Worm (Caenorhabditis elegans) whole organism, mixed stage, embryonic: ENCODE measurements around the gene srsx-8.

ENCODE experiments used
- elt-1 ChIP-seq: sonication (generic microtip); optimal IDR thresholded peaks from 2 replicates; lab custom pipeline; 2017; ENCODE audit warnings: missing genetic modification characterization, mild to moderate bottlenecking, missing compliant biosample characterization, antibody characterized with exemption, moderate library complexity, borderline replicate concordance; ENCODE audit not compliant: insufficient read depth
- lin-13 ChIP-seq: fragments of 150-350 bp; optimal IDR thresholded peaks from 2 replicates; lab custom pipeline; 2014; ENCODE audit warnings: missing biosample characterization, missing genetic modification characterization
- mep-1 ChIP-seq: fragments of 150-350 bp; optimal IDR thresholded peaks from 2 replicates; lab custom pipeline; 2017; ENCODE audit warnings: missing biosample characterization, missing genetic modification reagents, missing genetic modification characterization, inconsistent platforms
- nhr-12 ChIP-seq: fragments of 150-350 bp; optimal IDR thresholded peaks from 2 replicates; lab custom pipeline; 2014; ENCODE audit warnings: missing biosample characterization, missing genetic modification characterization
- sptf-1 ChIP-seq: sonication (generic microtip); optimal IDR thresholded peaks from 2 replicates; lab custom pipeline; 2017; ENCODE audit warnings: mild to moderate bottlenecking, missing genetic modification characterization, moderate library complexity, missing compliant biosample characterization
- unc-62 ChIP-seq: fragments of 150-350 bp; optimal IDR thresholded peaks from 2 replicates; lab custom pipeline; 2014; ENCODE audit warnings: missing biosample characterization, missing genetic modification reagents, missing genetic modification characterization

DNA sequence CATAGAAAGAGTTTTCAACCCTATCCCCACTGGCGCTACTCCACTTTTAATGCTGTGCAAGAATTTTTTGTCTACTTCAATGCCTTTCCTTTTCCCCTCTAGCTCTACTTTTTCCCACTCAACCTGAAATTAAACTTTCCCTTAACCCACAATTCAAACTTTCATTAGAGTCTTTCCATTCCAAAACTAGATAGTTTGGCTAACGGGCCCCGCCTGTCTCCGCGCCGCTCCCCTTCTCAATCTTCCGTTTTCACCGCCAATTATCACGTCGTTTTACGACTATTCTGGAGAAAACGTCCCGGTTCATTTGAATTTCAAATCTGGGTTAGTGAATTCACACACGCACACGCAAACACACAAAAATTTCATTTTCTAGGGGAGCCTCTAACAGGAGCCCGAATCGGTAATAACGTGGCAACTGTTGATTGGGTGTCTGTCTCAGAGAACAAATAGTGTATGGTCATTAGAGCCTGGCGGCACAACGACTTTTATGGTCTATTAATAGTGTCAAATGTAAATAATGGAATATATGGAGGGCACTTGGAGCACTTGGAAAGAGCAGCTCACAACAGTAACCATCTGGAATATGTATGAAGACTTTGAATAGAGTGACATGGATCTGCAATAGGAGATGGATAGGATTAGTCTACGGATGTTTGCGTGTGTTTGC is 17.0 kb upstream of the srsx-8 start:
- TF ChIP-seq sptf-1 (tag; lab: Kevin White, UChicago) = no peak
- TF ChIP-seq mep-1 (tag; lab: Kevin White, UChicago) = no peak
- no peak for TF ChIP-seq lin-13 (tag; lab: Kevin White, UChicago)
- no peak for TF ChIP-seq unc-62 (GFP tag; lab: Kevin White, UChicago)
- TF ChIP-seq nhr-12 (tag; lab: Kevin White, UChicago) = no peak
- TF ChIP-seq elt-1 (tag; lab: Kevin White, UChicago) = no peak
